Worm (Caenorhabditis elegans): ENCODE measurements around the gene C27F2.6.
"Not testable (repeated sequence)": the region's sequence is repeated elsewhere in the genome, so short reads cannot be mapped to it uniquely, and the experiment has no call there.

Gene C27F2.6

DNA sequence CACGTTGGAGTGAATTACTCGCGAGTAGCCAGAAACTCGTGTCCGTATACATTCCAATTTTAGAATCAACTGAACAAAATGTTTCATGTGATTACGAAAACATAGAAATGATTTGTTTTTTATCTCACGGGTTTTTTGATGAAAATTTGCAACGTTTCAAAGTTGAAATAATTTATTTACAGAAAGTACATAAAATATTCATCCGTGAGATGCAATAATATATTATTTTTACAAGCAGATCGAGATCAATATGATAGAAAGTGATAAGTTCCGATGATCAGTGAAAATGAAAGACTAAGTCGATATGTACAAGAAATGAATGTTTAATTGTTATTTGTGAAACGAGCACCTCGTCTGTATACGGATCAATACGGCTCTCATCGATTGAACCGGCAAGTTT, at the start of gene C27F2.6:
Gene C27F2.6, minus strand, starts transcription at position 101 of the 400 bp plus-strand sequence.
- not testable (repeated sequence) for TF ChIP-seq F13C5.2 (tag; optimal IDR thresholded peaks at IDR 0.05); ceh-13 (GFP tag; optimal IDR thresholded peaks at IDR 0.05); B0310.2 (tag; optimal IDR thresholded peaks at IDR 0.05)

DNA sequence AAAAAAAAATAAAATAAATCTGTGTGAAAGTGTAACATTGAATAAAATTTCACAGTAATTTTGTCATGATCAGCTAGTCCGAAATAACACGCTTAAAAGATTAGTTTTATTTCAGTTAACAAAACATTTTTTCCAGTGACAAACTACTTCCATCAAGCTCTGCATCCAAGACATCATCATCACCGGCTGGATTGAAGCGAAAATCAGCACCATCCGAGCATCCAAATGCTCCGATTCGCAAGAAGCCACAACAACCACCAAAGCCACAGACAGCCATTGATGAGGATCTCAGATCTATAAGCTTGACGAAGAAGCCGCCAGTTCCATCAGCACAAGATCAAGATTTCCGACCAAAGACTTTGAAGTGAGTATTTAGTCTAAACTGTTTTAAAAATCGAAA, 47.0 kb upstream of the C27F2.6 start:
- peak; percentile 32 for TF ChIP-seq B0310.2 (tag; optimal IDR thresholded peaks at IDR 0.05)
- no peak for TF ChIP-seq hnd-1 (tag; optimal IDR thresholded peaks at IDR 0.05)
- TF ChIP-seq hmg-4 (GFP tag; optimal IDR thresholded peaks at IDR 0.05): no peak
- no peak for TF ChIP-seq scrt-1 (GFP tag; IDR thresholded peaks at IDR 0.05)
- TF ChIP-seq tbx-37 (GFP tag; conservative IDR thresholded peaks at IDR 0.05): no peak
- 0 out of 2 replicates have a peak, but pooled peaks have one; percentile 16 for TF ChIP-seq sea-1 (GFP tag; conservative IDR thresholded peaks at IDR 0.05)
- TF ChIP-seq pes-1 (GFP tag; IDR thresholded peaks at IDR 0.05): no peak
- no peak for TF ChIP-seq ceh-36 (tag; optimal IDR thresholded peaks at IDR 0.05)
- peak; percentile 27 for TF ChIP-seq ama-1 (optimal IDR thresholded peaks at IDR 0.05)

DNA sequence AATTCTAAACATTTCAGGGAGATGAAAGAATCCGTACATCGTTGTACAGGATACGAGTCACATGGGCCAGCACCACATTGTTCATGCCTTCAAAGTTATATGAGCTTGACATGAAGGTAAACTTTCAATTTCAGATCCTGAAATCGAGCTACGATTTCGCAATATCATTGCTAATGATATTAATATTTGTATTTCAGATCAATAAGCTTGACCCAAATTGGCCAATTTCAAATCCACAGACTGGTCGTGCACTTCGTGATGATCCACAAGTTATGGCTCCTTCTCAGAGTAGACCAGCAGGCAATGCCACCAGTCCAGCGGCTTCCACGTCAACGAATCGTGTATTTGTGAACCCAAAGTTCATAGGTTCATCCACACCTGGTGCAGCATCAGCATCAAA, 46.1 kb upstream of the C27F2.6 start:
- TF ChIP-seq ets-7 (tag; optimal IDR thresholded peaks at IDR 0.05) (no peak), F13C5.2 (tag; optimal IDR thresholded peaks at IDR 0.05) (no peak), aly-1 (tag; optimal IDR thresholded peaks at IDR 0.05) (no peak), ceh-13 (GFP tag; optimal IDR thresholded peaks at IDR 0.05) (no peak), sea-1 (GFP tag; conservative IDR thresholded peaks at IDR 0.05) (no peak), flt-1 (GFP tag; IDR thresholded peaks at IDR 0.05) (no peak), tbx-11 (GFP tag; IDR thresholded peaks at IDR 0.05) (no peak), ama-1 (optimal IDR thresholded peaks at IDR 0.05) (no peak), tra-4 (tag; optimal IDR thresholded peaks at IDR 0.05) (no peak)

DNA sequence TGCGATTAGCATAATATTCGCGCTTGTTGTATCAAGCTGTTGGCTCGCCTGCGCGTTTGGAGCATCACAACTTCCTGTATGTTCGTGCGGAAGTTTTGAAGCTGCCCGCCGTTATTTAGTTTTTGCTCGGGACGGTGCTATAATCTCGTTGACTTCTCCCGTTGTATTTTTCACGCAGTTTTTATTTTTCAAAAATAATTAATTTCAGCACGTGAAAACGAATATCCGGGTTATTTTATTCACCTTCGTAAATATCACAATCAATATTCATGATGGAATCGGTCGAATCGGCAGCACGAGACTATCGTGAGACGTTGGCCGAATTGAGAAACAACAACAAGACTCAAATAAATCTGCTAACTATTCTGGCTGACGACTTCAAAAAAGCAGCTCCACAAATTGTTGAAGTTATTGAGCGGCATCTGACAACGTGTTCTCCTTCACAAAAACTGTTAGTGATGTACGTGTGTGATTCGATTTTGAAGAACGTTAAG, 44.9 kb upstream of the C27F2.6 start:
- no peak for TF ChIP-seq tra-4 (tag; optimal IDR thresholded peaks at IDR 0.05)
- TF ChIP-seq F13C5.2 (tag; optimal IDR thresholded peaks at IDR 0.05): no peak
- TF ChIP-seq ama-1 (optimal IDR thresholded peaks at IDR 0.05): peak; percentile 62
- no peak for TF ChIP-seq ceh-36 (tag; optimal IDR thresholded peaks at IDR 0.05)
- TF ChIP-seq flt-1 (GFP tag; IDR thresholded peaks at IDR 0.05): no peak

DNA sequence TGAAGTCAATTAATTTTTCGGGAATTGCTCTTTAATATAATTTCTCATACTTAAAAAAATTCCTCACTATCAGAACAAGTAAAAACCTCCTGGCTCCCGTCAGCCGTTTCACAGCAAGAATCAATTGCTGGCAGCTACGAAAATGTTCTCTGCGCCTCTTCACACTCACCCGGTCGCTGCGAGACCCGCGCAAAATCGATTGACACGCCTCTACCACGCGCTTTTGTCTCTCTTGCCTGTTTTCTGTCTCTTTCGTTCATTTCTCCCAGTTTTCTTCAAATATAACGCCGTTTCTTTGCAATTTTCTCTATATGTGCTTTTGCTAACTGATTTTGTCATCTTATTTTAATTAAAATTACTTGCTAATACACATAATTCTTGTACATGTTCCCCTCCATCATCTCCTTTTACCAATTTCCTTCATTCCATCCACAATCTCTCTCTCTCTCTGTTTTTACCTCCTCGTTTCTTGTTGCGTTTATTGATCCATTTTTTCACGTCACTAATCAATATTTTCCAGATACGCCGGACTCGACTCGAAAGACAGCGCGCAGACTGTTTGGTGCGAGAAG, 44.2 kb upstream of the C27F2.6 start, which contains the start of gene pcf-11:
Gene pcf-11, plus strand, starts transcription at position 522 of the 572 bp plus-strand sequence.
- TF ChIP-seq tra-4 (tag; optimal IDR thresholded peaks at IDR 0.05): peak; percentile 31
- no peak for TF ChIP-seq sea-1 (GFP tag; conservative IDR thresholded peaks at IDR 0.05)

DNA sequence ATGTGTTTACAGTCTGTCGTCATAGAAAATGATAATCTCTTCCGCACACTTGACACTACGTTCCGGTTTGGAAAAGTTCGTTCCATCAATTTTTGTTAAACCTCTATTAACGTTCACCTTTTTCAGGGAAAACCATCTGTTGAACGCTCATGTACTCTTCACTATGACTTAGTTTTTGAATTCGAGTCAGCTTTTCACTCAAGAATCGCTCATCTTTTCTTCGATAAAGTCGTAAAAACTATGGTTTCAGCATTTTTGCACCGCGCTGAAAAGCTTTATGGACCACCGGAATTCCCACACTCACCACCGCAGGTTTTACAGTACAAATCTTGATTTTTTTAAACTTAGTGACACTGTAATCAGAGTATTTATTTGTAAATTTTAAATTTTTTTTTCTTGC, 43.4 kb upstream of the C27F2.6 start:
- no peak for TF ChIP-seq sea-1 (GFP tag; conservative IDR thresholded peaks at IDR 0.05)

DNA sequence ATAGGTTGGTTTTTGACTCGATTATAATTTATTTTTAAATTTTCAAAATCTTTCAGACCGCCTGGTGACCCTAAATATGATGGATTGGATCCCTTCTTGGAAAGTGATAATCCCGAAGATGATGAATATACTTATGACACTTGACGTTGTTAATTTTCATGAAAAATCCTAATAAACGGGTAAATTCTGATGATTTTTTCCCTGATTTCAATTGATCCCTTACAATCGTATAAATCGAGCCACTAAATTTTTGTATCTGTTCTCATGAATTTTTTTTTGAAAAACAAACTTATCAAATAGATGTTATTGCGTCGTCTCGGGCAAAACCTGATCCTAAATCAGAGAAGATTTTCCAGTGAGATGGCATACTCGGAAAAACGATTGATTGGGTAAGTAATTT, 42.7 kb upstream of the C27F2.6 start, which contains the start of gene R144.13:
Gene R144.13, plus strand, starts transcription at position 301 of the 400 bp plus-strand sequence.
- TF ChIP-seq F13C5.2 (tag; optimal IDR thresholded peaks at IDR 0.05): no peak
- TF ChIP-seq aly-1 (tag; optimal IDR thresholded peaks at IDR 0.05): no peak
- no peak for TF ChIP-seq flt-1 (GFP tag; IDR thresholded peaks at IDR 0.05)
- TF ChIP-seq hmg-4 (GFP tag; optimal IDR thresholded peaks at IDR 0.05): no peak
- no peak for TF ChIP-seq scrt-1 (GFP tag; IDR thresholded peaks at IDR 0.05)
- no peak for TF ChIP-seq sea-1 (GFP tag; conservative IDR thresholded peaks at IDR 0.05)
- no peak for TF ChIP-seq ceh-13 (GFP tag; optimal IDR thresholded peaks at IDR 0.05)
- no peak for TF ChIP-seq pes-1 (GFP tag; IDR thresholded peaks at IDR 0.05)
- TF ChIP-seq tbx-11 (GFP tag; IDR thresholded peaks at IDR 0.05): no peak
- no peak for TF ChIP-seq ama-1 (optimal IDR thresholded peaks at IDR 0.05)
- TF ChIP-seq tra-4 (tag; optimal IDR thresholded peaks at IDR 0.05): no peak
- no peak for TF ChIP-seq B0310.2 (tag; optimal IDR thresholded peaks at IDR 0.05)
- no peak for TF ChIP-seq tbx-37 (GFP tag; conservative IDR thresholded peaks at IDR 0.05)
- no peak for TF ChIP-seq ets-7 (tag; optimal IDR thresholded peaks at IDR 0.05)
- TF ChIP-seq hmbx-1 (tag; optimal IDR thresholded peaks at IDR 0.05): no peak
- TF ChIP-seq hnd-1 (tag; optimal IDR thresholded peaks at IDR 0.05): no peak
- TF ChIP-seq ceh-36 (tag; optimal IDR thresholded peaks at IDR 0.05): no peak

DNA sequence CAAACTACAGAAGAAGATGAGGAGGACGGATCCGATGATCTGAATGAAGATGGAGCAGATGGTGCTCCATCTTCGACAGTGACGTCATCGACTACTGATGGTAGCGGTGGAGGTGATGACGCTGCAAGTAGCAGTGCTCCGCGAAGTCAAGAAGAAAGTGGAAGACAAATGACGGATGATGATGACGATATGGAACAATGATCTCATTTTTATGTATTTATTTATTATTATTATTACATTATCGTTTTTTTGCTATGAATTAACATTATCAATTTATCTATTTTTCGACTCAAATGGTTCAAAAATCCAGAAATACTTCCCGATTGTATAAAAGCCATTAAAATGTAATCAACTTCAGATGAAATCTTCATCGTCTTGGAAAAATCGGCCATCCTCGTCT, 41.4 kb upstream of the C27F2.6 start, which contains the start of gene R144.3:
Gene R144.3, plus strand, starts transcription at position 301 of the 400 bp plus-strand sequence.
- TF ChIP-seq B0310.2 (tag; optimal IDR thresholded peaks at IDR 0.05): no peak
- TF ChIP-seq sea-1 (GFP tag; conservative IDR thresholded peaks at IDR 0.05): no peak
- no peak for TF ChIP-seq tbx-37 (GFP tag; conservative IDR thresholded peaks at IDR 0.05)
- TF ChIP-seq F13C5.2 (tag; optimal IDR thresholded peaks at IDR 0.05): no peak
- TF ChIP-seq hmg-4 (GFP tag; optimal IDR thresholded peaks at IDR 0.05): no peak
- no peak for TF ChIP-seq scrt-1 (GFP tag; IDR thresholded peaks at IDR 0.05)

DNA sequence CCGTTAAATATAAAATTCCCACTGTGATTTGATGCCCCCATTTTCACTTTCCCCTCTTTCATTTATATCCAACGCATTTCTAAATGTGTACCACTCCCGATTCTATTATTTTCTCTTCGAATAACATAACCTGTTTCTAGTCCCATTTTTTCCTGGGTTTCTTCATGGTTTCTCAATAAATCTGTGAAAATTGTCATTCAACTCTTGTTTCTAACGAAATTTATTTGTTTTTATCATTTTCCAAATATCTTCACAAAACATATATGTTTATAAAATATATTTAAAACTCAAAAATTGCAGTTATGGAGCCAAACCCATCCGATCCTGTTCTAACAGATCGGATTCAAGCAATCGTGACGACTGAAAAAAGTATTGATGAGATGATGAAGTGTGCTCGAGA, 40.7 kb upstream of the C27F2.6 start, which contains the start of gene mdt-11:
Gene mdt-11, plus strand, starts transcription at position 301 of the 400 bp plus-strand sequence.
- no peak for TF ChIP-seq aly-1 (tag; optimal IDR thresholded peaks at IDR 0.05)
- TF ChIP-seq B0310.2 (tag; optimal IDR thresholded peaks at IDR 0.05): no peak
- no peak for TF ChIP-seq flt-1 (GFP tag; IDR thresholded peaks at IDR 0.05)
- no peak for TF ChIP-seq ets-7 (tag; optimal IDR thresholded peaks at IDR 0.05)
- no peak for TF ChIP-seq sea-1 (GFP tag; conservative IDR thresholded peaks at IDR 0.05)
- no peak for TF ChIP-seq hmbx-1 (tag; optimal IDR thresholded peaks at IDR 0.05)
